Worm (Caenorhabditis elegans): Measurements from ENCODE around the gene sel-13.

Gene sel-13

ce11 chrIII:4703932-4704454 is 4.0 kb upstream of the sel-13 start, which contains the start of the genes clp-2 and mrpl-16:
Gene clp-2, minus strand, starts transcription at chrIII:4704025.
Gene mrpl-16, plus strand, starts transcription at chrIII:4704404.
- TF ChIP-seq nfya-1 (tag; optimal IDR thresholded peaks at IDR 0.05; ENCODE audit: insufficient read depth) (peak; percentile 53), nhr-12 (tag; optimal IDR thresholded peaks at IDR 0.05) (no peak), nhr-23 (tag; optimal IDR thresholded peaks at IDR 0.05) (peak; percentile 12), lin-15B (tag; optimal IDR thresholded peaks at IDR 0.05) (peak; percentile 43)

- TF ChIP-seq unc-39 (tag; optimal IDR thresholded peaks at IDR 0.05) (no peak), unc-62 (GFP tag; optimal IDR thresholded peaks at IDR 0.05) (no peak), zag-1 (tag; optimal IDR thresholded peaks at IDR 0.05) (no peak), fkh-2 (tag; optimal IDR thresholded peaks at IDR 0.05) (no peak), ceh-28 (tag; optimal IDR thresholded peaks at IDR 0.05) (no peak), tbx-2 (tag; optimal IDR thresholded peaks at IDR 0.05) (no peak), lin-15B (tag; optimal IDR thresholded peaks at IDR 0.05) (no peak), nhr-76 (tag; optimal IDR thresholded peaks at IDR 0.05) (no peak), elt-1 (tag; optimal IDR thresholded peaks at IDR 0.05) (no peak), ztf-4 (tag; optimal IDR thresholded peaks at IDR 0.05) (no peak), sea-2 (GFP tag; optimal IDR thresholded peaks at IDR 0.05) (no peak)
Observed at ce11 chrIII:4697819-4698218, 2.2 kb downstream of the sel-13 start, which contains the start of gene dnj-18. Gene dnj-18, plus strand, starts transcription at chrIII:4698119.

ce11 chrIII:4696903-4697302 is 3.1 kb downstream of the sel-13 start:
- TF ChIP-seq nhr-28 (tag; optimal IDR thresholded peaks at IDR 0.05) = no peak
- TF ChIP-seq mdl-1 (tag; optimal IDR thresholded peaks at IDR 0.05) = no peak
- no peak for TF ChIP-seq jun-1 (tag; optimal IDR thresholded peaks at IDR 0.05)
- no peak for TF ChIP-seq ztf-11 (tag; optimal IDR thresholded peaks at IDR 0.05)
- no peak for TF ChIP-seq fos-1 (tag; optimal IDR thresholded peaks at IDR 0.05)
- no peak for TF ChIP-seq lin-15B (tag; optimal IDR thresholded peaks at IDR 0.05)
- TF ChIP-seq elt-2 (tag; optimal IDR thresholded peaks at IDR 0.05) = no peak
- TF ChIP-seq ZK546.5 (tag; optimal IDR thresholded peaks at IDR 0.05) = no peak
- TF ChIP-seq ceh-82 (tag; optimal IDR thresholded peaks at IDR 0.05) = no peak

- TF ChIP-seq nhr-77 (tag; optimal IDR thresholded peaks at IDR 0.05) (no peak), fkh-2 (tag; optimal IDR thresholded peaks at IDR 0.05) (no peak), elt-3 (tag; optimal IDR thresholded peaks at IDR 0.05) (no peak), jun-1 (tag; optimal IDR thresholded peaks at IDR 0.05) (no peak), elt-1 (tag; optimal IDR thresholded peaks at IDR 0.05) (no peak), nhr-43 (tag; optimal IDR thresholded peaks at IDR 0.05; ENCODE audit: poor library complexity, severe bottlenecking) (no peak), unc-62 (GFP tag; optimal IDR thresholded peaks at IDR 0.05) (no peak), lsy-12 (tag; optimal IDR thresholded peaks at IDR 0.05) (no peak), ceh-9 (tag; optimal IDR thresholded peaks at IDR 0.05) (no peak)
Observed at ce11 chrIII:4695057-4695456, 5.0 kb downstream of the sel-13 start, which contains the start of gene T04A8.7. Gene T04A8.7, plus strand, starts transcription at chrIII:4695357.

- TF ChIP-seq nhr-12 (tag; optimal IDR thresholded peaks at IDR 0.05) = no peak
- no peak for TF ChIP-seq nhr-76 (tag; optimal IDR thresholded peaks at IDR 0.05)
- TF ChIP-seq fkh-10 (GFP tag; optimal IDR thresholded peaks at IDR 0.05) = no peak
- no peak for TF ChIP-seq aly-2 (tag; optimal IDR thresholded peaks at IDR 0.05)
- TF ChIP-seq elt-1 (tag; optimal IDR thresholded peaks at IDR 0.05) = no peak
- no peak for TF ChIP-seq tbx-2 (tag; optimal IDR thresholded peaks at IDR 0.05)
- TF ChIP-seq jun-1 (tag; optimal IDR thresholded peaks at IDR 0.05) = no peak
- no peak for TF ChIP-seq daf-12 (tag; optimal IDR thresholded peaks at IDR 0.05)
- no peak for TF ChIP-seq ceh-82 (tag; optimal IDR thresholded peaks at IDR 0.05)
- TF ChIP-seq ceh-9 (tag; optimal IDR thresholded peaks at IDR 0.05) = no peak
- no peak for TF ChIP-seq skn-1 (tag; optimal IDR thresholded peaks at IDR 0.05)
- no peak for TF ChIP-seq nhr-25 (tag; optimal IDR thresholded peaks at IDR 0.05)
- TF ChIP-seq ZK546.5 (tag; optimal IDR thresholded peaks at IDR 0.05) = no peak
- TF ChIP-seq nhr-67 (tag; optimal IDR thresholded peaks at IDR 0.05) = no peak
- TF ChIP-seq nhr-237 (tag; optimal IDR thresholded peaks at IDR 0.05) = no peak
Observed at ce11 chrIII:4693695-4694094, 6.3 kb downstream of the sel-13 start, which contains the start of gene T04A8.8. Gene T04A8.8, plus strand, starts transcription at chrIII:4693995.
